Fruit fly (Drosophila melanogaster): ENCODE data around the gene CG42613.

Gene CG42613

DNA sequence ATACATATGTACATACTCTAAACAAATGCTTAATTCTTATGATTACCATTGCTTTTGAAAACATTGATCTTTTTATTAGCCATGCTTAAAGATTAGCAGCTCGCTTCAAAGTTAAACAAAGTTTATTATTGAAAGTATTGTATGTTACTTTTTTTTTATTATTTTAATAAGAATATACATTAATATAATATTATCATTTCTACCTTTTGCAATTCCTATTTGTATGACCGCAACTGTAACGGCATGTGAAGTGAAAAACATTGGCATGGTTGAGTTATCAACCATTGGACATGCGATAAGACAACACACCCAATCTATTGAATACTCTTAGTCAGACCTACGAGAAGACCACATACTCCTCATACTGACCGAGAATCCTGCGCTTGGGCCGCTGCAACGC is 18.1 kb upstream of the CG42613 start (continued):
- TF ChIP-seq dmrt99B (tag; optimal IDR thresholded peaks at IDR 0.05) (peak; percentile 19), B-H2 (GFP tag; optimal IDR thresholded peaks at IDR 0.05) (no peak), CG12219 (GFP tag; optimal IDR thresholded peaks at IDR 0.05) (no peak), Jarid2 (GFP tag; optimal IDR thresholded peaks at IDR 0.05) (no peak), CG12155 (GFP tag; optimal IDR thresholded peaks at IDR 0.05) (no peak), CG14050 (GFP tag; IDR thresholded peaks at IDR 0.05) (0 out of 3 replicates have a peak, but pooled peaks have one; percentile 20), exex (tag; optimal IDR thresholded peaks at IDR 0.05) (peak; percentile 63), lab (GFP tag; optimal IDR thresholded peaks at IDR 0.05) (peak; percentile 41)

dm6 chr3R:18912782-18913331 is 16.1 kb upstream of the CG42613 start, which contains the start of gene Sgsh:
Sgsh (minus strand) TSS chr3R:18912922.
- TF ChIP-seq CG18011 (GFP tag; optimal IDR thresholded peaks at IDR 0.05) (no peak), CG15514 (GFP tag; optimal IDR thresholded peaks at IDR 0.05) (no peak), NK7.1 (GFP tag; optimal IDR thresholded peaks at IDR 0.05) (no peak), nerfin-1 (tag; optimal IDR thresholded peaks at IDR 0.05) (no peak), zfh1 (GFP tag; IDR thresholded peaks at IDR 0.05) (no peak), sens (GFP tag) (peak; percentile 54), corto (GFP tag; optimal IDR thresholded peaks at IDR 0.05) (no peak), Max (GFP tag; optimal IDR thresholded peaks at IDR 0.05) (no peak), ewg (GFP tag; optimal IDR thresholded peaks at IDR 0.05) (no peak), ATbp (GFP tag; optimal IDR thresholded peaks at IDR 0.05) (no peak), Chrac-16 (GFP tag; optimal IDR thresholded peaks at IDR 0.05) (no peak), CG18764 (GFP tag; optimal IDR thresholded peaks at IDR 0.05) (no peak), tap (tag; optimal IDR thresholded peaks at IDR 0.05) (no peak), gcm2 (GFP tag; optimal IDR thresholded peaks at IDR 0.05) (no peak), CG9817 (tag; optimal IDR thresholded peaks at IDR 0.05) (no peak), CkIIα-i1 (GFP tag; IDR thresholded peaks at IDR 0.05) (no peak), Dbx (GFP tag; IDR thresholded peaks at IDR 0.05) (no peak), tna (GFP tag; IDR thresholded peaks at IDR 0.05; ENCODE audit: partially characterized antibody) (no peak), Ssrp (tag; optimal IDR thresholded peaks at IDR 0.05) (no peak), tll (GFP tag; optimal IDR thresholded peaks at IDR 0.05) (no peak), lola (GFP tag; optimal IDR thresholded peaks at IDR 0.05) (no peak), ara (GFP tag; IDR thresholded peaks at IDR 0.05) (0 out of 2 replicates have a peak, but pooled peaks have one; percentile 19), Usf (GFP tag; optimal IDR thresholded peaks at IDR 0.05) (no peak), z (GFP tag; IDR thresholded peaks at IDR 0.05) (0 out of 3 replicates have a peak, but pooled peaks have one; percentile 30), Sox100B (GFP tag; optimal IDR thresholded peaks at IDR 0.05) (no peak), Neu2 (GFP tag; optimal IDR thresholded peaks at IDR 0.05; ENCODE audit: borderline replicate concordance) (no peak), CG15269 (tag; optimal IDR thresholded peaks at IDR 0.05) (no peak), Vsx1 (GFP tag; optimal IDR thresholded peaks at IDR 0.05) (no peak), Trl (optimal IDR thresholded peaks at IDR 0.05) (peak in 1 of 2 experiments; percentile 54), Trl (GFP tag; optimal IDR thresholded peaks at IDR 0.05) (no peak), kni (GFP tag; optimal IDR thresholded peaks at IDR 0.05) (peak; percentile 82), CG30020 (tag; optimal IDR thresholded peaks at IDR 0.05) (no peak), oc (tag; optimal IDR thresholded peaks at IDR 0.05) (peak; percentile 54), slbo (GFP tag; IDR thresholded peaks at IDR 0.05) (no peak), fru (optimal IDR thresholded peaks at IDR 0.05) (no peak), zen (tag; optimal IDR thresholded peaks at IDR 0.05) (peak; percentile 21), kay (GFP tag; optimal IDR thresholded peaks at IDR 0.05) (no peak), btn (GFP tag; optimal IDR thresholded peaks at IDR 0.05) (no peak), CG7786 (GFP tag; optimal IDR thresholded peaks at IDR 0.05) (no peak), CG7745 (tag; optimal IDR thresholded peaks at IDR 0.05) (no peak), CG2889 (GFP tag; IDR thresholded peaks at IDR 0.05) (no peak)
